Fruit fly (Drosophila melanogaster) whole organism, embryonic: Measurements from ENCODE around the gene CG43813.

Experiments used
- Asciz ChIP-seq: fragments of 200-800 bp; sonication (Bioruptor generic); optimal IDR thresholded peaks from 2 replicates; lab custom pipeline; 2017; ENCODE audit warnings: missing biosample characterization, mild to moderate bottlenecking, missing genetic modification characterization, missing genetic modification reagents
- Atf-2 ChIP-seq: fragments of 200-800 bp; sonication (Bioruptor generic); optimal IDR thresholded peaks from 2 replicates; lab custom pipeline; 2016; ENCODE audit warnings: missing biosample characterization, missing genetic modification characterization
- C15 ChIP-seq: fragments of 200-800 bp; sonication (Bioruptor generic); IDR thresholded peaks from 3 replicates; pipeline ENCODE4 v1.3.6; 2022; ENCODE audit warnings: missing biosample characterization, missing genetic modification characterization
- CG10654 ChIP-seq: fragments of 200-800 bp; sonication (Bioruptor generic); optimal IDR thresholded peaks from 2 replicates; lab custom pipeline; 2016; ENCODE audit warnings: missing biosample characterization, missing genetic modification characterization
- CG12942 ChIP-seq: fragments of 200-800 bp; sonication (Bioruptor generic); optimal IDR thresholded peaks from 3 replicates; lab custom pipeline; 2016; ENCODE audit warnings: missing biosample characterization, missing genetic modification characterization
- CG15514 ChIP-seq: fragments of 200-800 bp; sonication (Bioruptor generic); optimal IDR thresholded peaks from 3 replicates; lab custom pipeline; 2017; ENCODE audit warnings: missing biosample characterization, missing genetic modification characterization, mild to moderate bottlenecking, moderate library complexity, missing genetic modification reagents
- CG17829 ChIP-seq: fragments of 200-800 bp; optimal IDR thresholded peaks from 2 replicates; lab custom pipeline; 2019; ENCODE audit warnings: missing biosample characterization, mild to moderate bottlenecking, missing genetic modification characterization, moderate library complexity
- CG17912 ChIP-seq: fragments of 200-800 bp; sonication (Bioruptor generic); optimal IDR thresholded peaks from 2 replicates; lab custom pipeline; 2018; ENCODE audit warnings: missing biosample characterization, mild to moderate bottlenecking, missing genetic modification characterization
- CG31224 ChIP-seq: fragments of 200-800 bp; sonication (Bioruptor generic); IDR thresholded peaks from 2 replicates; pipeline ENCODE4 v1.3.6; 2022; ENCODE audit warnings: missing biosample characterization, missing genetic modification characterization
- CG34224 ChIP-seq: fragments of 200-800 bp; sonication (Bioruptor generic); IDR thresholded peaks from 3 replicates; pipeline ENCODE4 v1.3.6; 2022; ENCODE audit warnings: missing biosample characterization, missing genetic modification characterization; ENCODE audit not compliant: partially characterized antibody
- CG4424 ChIP-seq: fragments of 200-800 bp; sonication (Bioruptor generic); optimal IDR thresholded peaks from 3 replicates; lab custom pipeline; 2016; ENCODE audit warnings: missing biosample characterization, missing genetic modification characterization
- CG5180 ChIP-seq: fragments of 200-800 bp; sonication (Bioruptor generic); optimal IDR thresholded peaks from 3 replicates; lab custom pipeline; 2017; ENCODE audit warnings: missing biosample characterization, missing genetic modification characterization, mild to moderate bottlenecking, moderate library complexity, missing genetic modification reagents
- CG5953 ChIP-seq: fragments of 200-800 bp; sonication (Bioruptor generic); IDR thresholded peaks from 2 replicates; pipeline ENCODE4 v1.3.6; 2022; ENCODE audit warnings: missing biosample characterization, missing genetic modification characterization
- CG6175 ChIP-seq: fragments of 200-800 bp; sonication (Bioruptor generic); IDR thresholded peaks from 3 replicates; pipeline ENCODE4 v1.3.6; 2022; ENCODE audit warnings: missing biosample characterization, missing genetic modification characterization
- CG7372 ChIP-seq: fragments of 200-800 bp; sonication (Bioruptor generic); IDR thresholded peaks from 2 replicates; pipeline ENCODE4 v1.3.6; 2022; ENCODE audit warnings: missing biosample characterization, missing genetic modification characterization
- CG9437 ChIP-seq: fragments of 200-800 bp; sonication (Bioruptor generic); optimal IDR thresholded peaks from 2 replicates; lab custom pipeline; 2018; ENCODE audit warnings: missing biosample characterization, mild to moderate bottlenecking, missing genetic modification characterization
- Camta ChIP-seq: fragments of 200-800 bp; sonication (Bioruptor generic); optimal IDR thresholded peaks from 2 replicates; lab custom pipeline; 2016; ENCODE audit warnings: missing biosample characterization, missing genetic modification characterization
- Dbx ChIP-seq: fragments of 200-800 bp; sonication (Bioruptor generic); IDR thresholded peaks from 3 replicates; pipeline ENCODE4 v1.3.6; 2022; ENCODE audit warnings: missing biosample characterization, missing genetic modification characterization
- Ets97D ChIP-seq: fragments of 200-800 bp; sonication (Bioruptor generic); optimal IDR thresholded peaks from 3 replicates; lab custom pipeline; 2016; ENCODE audit warnings: missing biosample characterization, missing genetic modification characterization
- Hmr ChIP-seq: fragments of 200-800 bp; sonication (Bioruptor generic); optimal IDR thresholded peaks from 3 replicates; lab custom pipeline; 2017; ENCODE audit warnings: mild to moderate bottlenecking, missing biosample characterization, missing genetic modification reagents, missing genetic modification characterization
- Hmx ChIP-seq: fragments of 200-800 bp; sonication (Bioruptor generic); optimal IDR thresholded peaks from 2 replicates; lab custom pipeline; 2016; ENCODE audit warnings: missing biosample characterization, missing genetic modification characterization
- Lhr ChIP-seq: fragments of 200-800 bp; sonication (Bioruptor generic); optimal IDR thresholded peaks from 3 replicates; lab custom pipeline; 2017; ENCODE audit warnings: mild to moderate bottlenecking, missing biosample characterization, missing genetic modification reagents, missing genetic modification characterization
- MTF-1 ChIP-seq: fragments of 200-800 bp; sonication (Bioruptor generic); optimal IDR thresholded peaks from 2 replicates; lab custom pipeline; 2018; ENCODE audit warnings: missing biosample characterization, mild to moderate bottlenecking, missing genetic modification characterization, borderline replicate concordance
- Nf-YA ChIP-seq: fragments of 200-800 bp; sonication (Bioruptor generic); IDR thresholded peaks from 2 replicates; pipeline ENCODE4 v1.3.6; 2022; ENCODE audit warnings: missing biosample characterization, missing genetic modification characterization
- NfI ChIP-seq: fragments of 200-800 bp; sonication (Bioruptor generic); optimal IDR thresholded peaks from 3 replicates; lab custom pipeline; 2018; ENCODE audit warnings: missing biosample characterization, mild to moderate bottlenecking, missing genetic modification characterization, moderate library complexity
- Pdp1 ChIP-seq, 2 experiments: fragments of 200-800 bp; sonication (Bioruptor generic); optimal IDR thresholded peaks; 3 replicates each; lab custom pipeline; 2016; ENCODE audit warnings: missing biosample characterization in 2 of 2, missing genetic modification characterization in 2 of 2, mild to moderate bottlenecking in 1 of 2, moderate library complexity in 1 of 2
- Rx ChIP-seq: fragments of 200-800 bp; sonication (Bioruptor generic); IDR thresholded peaks from 2 replicates; pipeline ENCODE4 v1.3.6; 2022; ENCODE audit warnings: missing biosample characterization, missing genetic modification characterization
- al ChIP-seq: fragments of 200-800 bp; sonication (Bioruptor generic); IDR thresholded peaks from 2 replicates; pipeline ENCODE4 v1.3.6; 2022; ENCODE audit warnings: missing biosample characterization, missing genetic modification characterization
- ap ChIP-seq: fragments of 200-800 bp; sonication (Bioruptor generic); IDR thresholded peaks from 2 replicates; pipeline ENCODE4 v1.3.6; 2022; ENCODE audit warnings: missing biosample characterization, missing genetic modification characterization
- bcd ChIP-seq: fragments of 200-800 bp; sonication (Bioruptor generic); optimal IDR thresholded peaks from 2 replicates; lab custom pipeline; 2017; ENCODE audit warnings: missing biosample characterization, mild to moderate bottlenecking, missing genetic modification characterization
- bsh ChIP-seq, 2 experiments: fragments of 200-800 bp; sonication (Bioruptor generic); optimal IDR thresholded peaks; 2 replicates each; lab custom pipeline; 2017 to 2018; ENCODE audit warnings: mild to moderate bottlenecking in 2 of 2, missing biosample characterization in 2 of 2, missing genetic modification characterization in 2 of 2, moderate library complexity in 1 of 2
- cas ChIP-seq: fragments of 200-800 bp; sonication (Bioruptor generic); IDR thresholded peaks from 2 replicates; pipeline ENCODE4 v1.3.6; 2022; ENCODE audit warnings: missing biosample characterization, missing genetic modification characterization
- cato ChIP-seq: fragments of 200-800 bp; sonication (Bioruptor generic); optimal IDR thresholded peaks from 2 replicates; lab custom pipeline; 2016; ENCODE audit warnings: missing biosample characterization, missing genetic modification characterization, borderline replicate concordance
- chif ChIP-seq, 2 experiments: fragments of 200-800 bp; sonication (Bioruptor generic); optimal IDR thresholded peaks; 3 replicates each; lab custom pipeline; 2016; ENCODE audit warnings: missing biosample characterization in 2 of 2, missing genetic modification characterization in 2 of 2
- ci ChIP-seq: fragments of 200-800 bp; sonication (Bioruptor generic); IDR thresholded peaks from 3 replicates; pipeline ENCODE4 v1.3.6; 2022; ENCODE audit warnings: missing biosample characterization, missing genetic modification characterization
- dimm ChIP-seq: fragments of 200-800 bp; sonication (Bioruptor generic); IDR thresholded peaks from 2 replicates; pipeline ENCODE4 v1.3.6; 2022; ENCODE audit warnings: missing biosample characterization, missing genetic modification characterization
- dm ChIP-seq: fragments of 200-800 bp; sonication (Bioruptor generic); optimal IDR thresholded peaks from 3 replicates; lab custom pipeline; 2016; ENCODE audit warnings: missing biosample characterization, missing genetic modification characterization
- fd96Cb ChIP-seq: fragments of 200-800 bp; sonication (Bioruptor generic); optimal IDR thresholded peaks from 2 replicates; lab custom pipeline; 2018; ENCODE audit warnings: missing biosample characterization, mild to moderate bottlenecking, missing genetic modification characterization, moderate library complexity
- gsb-n ChIP-seq: fragments of 200-800 bp; sonication (Bioruptor generic); optimal IDR thresholded peaks from 3 replicates; lab custom pipeline; 2018; ENCODE audit warnings: missing biosample characterization, mild to moderate bottlenecking, missing genetic modification characterization
- ind ChIP-seq: fragments of 200-800 bp; sonication (Bioruptor generic); optimal IDR thresholded peaks from 3 replicates; lab custom pipeline; 2016; ENCODE audit warnings: missing biosample characterization, missing genetic modification characterization
- mld ChIP-seq: fragments of 200-800 bp; sonication (Bioruptor generic); IDR thresholded peaks from 3 replicates; pipeline ENCODE4 v1.3.6; 2022; ENCODE audit warnings: missing biosample characterization, missing genetic modification characterization; ENCODE audit not compliant: partially characterized antibody
- phol ChIP-seq: fragments of 200-800 bp; sonication (Bioruptor generic); optimal IDR thresholded peaks from 3 replicates; lab custom pipeline; 2018; ENCODE audit warnings: missing biosample characterization, mild to moderate bottlenecking, missing genetic modification characterization, moderate library complexity
- pzg ChIP-seq: fragments of 200-800 bp; sonication (Bioruptor generic); optimal IDR thresholded peaks from 3 replicates; lab custom pipeline; 2018; ENCODE audit warnings: missing biosample characterization, mild to moderate bottlenecking, missing genetic modification characterization, moderate library complexity
- seq ChIP-seq: fragments of 200-800 bp; sonication (Bioruptor generic); IDR thresholded peaks from 2 replicates; pipeline ENCODE4 v1.3.6; 2022; ENCODE audit warnings: missing biosample characterization, missing genetic modification characterization
- shn ChIP-seq: fragments of 200-800 bp; sonication (Bioruptor generic); optimal IDR thresholded peaks from 3 replicates; lab custom pipeline; 2016; ENCODE audit warnings: missing biosample characterization, missing genetic modification characterization
- slbo ChIP-seq: fragments of 200-800 bp; sonication (Bioruptor generic); IDR thresholded peaks from 2 replicates; pipeline ENCODE4 v1.3.6; 2022; ENCODE audit warnings: missing biosample characterization, missing genetic modification characterization
- stwl ChIP-seq: fragments of 200-800 bp; sonication (Bioruptor generic); optimal IDR thresholded peaks from 3 replicates; lab custom pipeline; 2018; ENCODE audit warnings: missing biosample characterization, mild to moderate bottlenecking, missing genetic modification characterization, moderate library complexity
- tna ChIP-seq: fragments of 200-800 bp; sonication (Bioruptor generic); IDR thresholded peaks from 2 replicates; pipeline ENCODE4 v1.3.6; 2022; ENCODE audit warnings: missing biosample characterization, missing genetic modification characterization; ENCODE audit not compliant: partially characterized antibody
- zen2 ChIP-seq: fragments of 200-800 bp; sonication (Bioruptor generic); IDR thresholded peaks from 3 replicates; pipeline ENCODE4 v1.3.6; 2022; ENCODE audit warnings: missing biosample characterization, missing genetic modification characterization; ENCODE audit not compliant: partially characterized antibody
- zfh2 ChIP-seq: fragments of 200-800 bp; sonication (Bioruptor generic); optimal IDR thresholded peaks from 2 replicates; lab custom pipeline; 2016; ENCODE audit warnings: missing biosample characterization, missing genetic modification characterization

Gene CG43813

DNA sequence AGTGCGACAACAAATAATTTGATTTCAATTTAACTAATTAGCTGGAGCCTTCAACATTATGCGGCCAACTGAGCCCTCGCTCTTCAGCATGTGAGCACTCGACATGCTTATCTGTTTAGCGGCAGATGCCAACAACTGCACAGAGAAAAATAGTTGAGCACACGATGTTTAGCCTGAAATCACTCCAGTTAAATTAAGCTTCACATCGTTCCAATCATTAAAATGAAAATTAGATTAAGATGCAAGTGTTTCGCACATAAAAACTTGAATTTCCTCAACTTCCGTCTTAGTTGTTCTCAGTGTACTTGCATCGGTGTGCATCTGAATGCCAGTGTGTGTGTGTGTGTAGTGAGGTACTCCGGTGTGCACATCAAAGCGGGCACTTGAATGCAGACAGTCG lies 6.8 kb upstream of the CG43813 start (continued):
- peak; percentile 50; the same call in 1 of the 2 replicates for TF ChIP-seq ap
- TF ChIP-seq CG9437 (GFP tag; lab: Kevin White, UChicago), result no peak
- TF ChIP-seq Hmr, result no peak
- TF ChIP-seq Rx (GFP tag; lab: Robert Waterston, UW), result peak; percentile 49; the same call in 1 of the 2 replicates
- TF ChIP-seq fd96Cb (tag; lab: Kevin White, UChicago), result peak; percentile 66
- no peak for TF ChIP-seq cas (GFP tag; lab: Robert Waterston, UW)
- TF ChIP-seq MTF-1, result no peak
- no peak for TF ChIP-seq Dbx (GFP tag; lab: Robert Waterston, UW)
- TF ChIP-seq bsh (GFP tag; optimal IDR thresholded peaks at IDR 0.05; lab: Kevin White, UChicago), result peak in 1 of 2 experiments; percentile 71
- TF ChIP-seq CG6175 (GFP tag; lab: Robert Waterston, UW), result no peak
- TF ChIP-seq tna, result no peak
- TF ChIP-seq CG12942, result no peak
- peak; percentile 39; the same call in 1 of the 2 replicates for TF ChIP-seq slbo (GFP tag; lab: Robert Waterston, UW)
- no peak for TF ChIP-seq zen2 (GFP tag; lab: Robert Waterston, UW)
- peak; percentile 8 for TF ChIP-seq CG4424
- TF ChIP-seq ind (GFP tag; lab: Kevin White, UChicago), result peak; percentile 5
- peak; percentile 55 for TF ChIP-seq Camta (GFP tag; lab: Kevin White, UChicago)
- TF ChIP-seq CG5953 (GFP tag; lab: Robert Waterston, UW), result 0 out of 2 replicates have a peak, but pooled peaks have one; percentile 29
- TF ChIP-seq bcd (GFP tag; lab: Kevin White, UChicago), result no peak
- TF ChIP-seq phol (tag; lab: Kevin White, UChicago), result peak; percentile 51
- peak; percentile 14 to 40 for TF ChIP-seq Pdp1 (GFP tag; optimal IDR thresholded peaks at IDR 0.05; lab: Kevin White, UChicago)
- no peak for TF ChIP-seq CG7372
- no peak for TF ChIP-seq mld
- no peak for TF ChIP-seq dm
- TF ChIP-seq stwl (tag; lab: Kevin White, UChicago), result peak; percentile 7
- TF ChIP-seq CG15514 (GFP tag; lab: Kevin White, UChicago), result no peak
- TF ChIP-seq CG17829 (tag; lab: Kevin White, UChicago), result peak; percentile 40
- TF ChIP-seq CG10654, result peak; percentile 38
- TF ChIP-seq CG5180 (GFP tag; lab: Kevin White, UChicago), result no peak
- no peak for TF ChIP-seq seq
- no peak for TF ChIP-seq Hmx
- peak; percentile 19 for TF ChIP-seq Atf-2 (GFP tag; lab: Kevin White, UChicago)
- no peak for TF ChIP-seq CG17912
- TF ChIP-seq CG34224 (GFP tag; lab: Robert Waterston, UW), result no peak
- no peak for TF ChIP-seq Lhr
- no peak for TF ChIP-seq C15 (GFP tag; lab: Robert Waterston, UW)
- no peak for TF ChIP-seq Asciz (GFP tag; lab: Kevin White, UChicago)
- TF ChIP-seq shn, result no peak
- TF ChIP-seq dimm (GFP tag; lab: Robert Waterston, UW), result 0 out of 2 replicates have a peak, but pooled peaks have one; percentile 14
- TF ChIP-seq ci, result peak; percentile 87
- TF ChIP-seq chif (GFP tag; optimal IDR thresholded peaks at IDR 0.05; lab: Kevin White, UChicago), result peak; percentile 70 to 72
- no peak for TF ChIP-seq zfh2
- no peak for TF ChIP-seq Nf-YA
- no peak for TF ChIP-seq Ets97D (GFP tag; lab: Kevin White, UChicago)
- no peak for TF ChIP-seq al
- TF ChIP-seq cato (GFP tag; lab: Kevin White, UChicago), result peak; percentile 35
- TF ChIP-seq CG31224 (GFP tag; lab: Robert Waterston, UW), result 0 out of 2 replicates have a peak, but pooled peaks have one; percentile 8
- no peak for TF ChIP-seq pzg (GFP tag; lab: Kevin White, UChicago)
- TF ChIP-seq NfI, result no peak
- TF ChIP-seq gsb-n, result peak; percentile 20
